Fruit fly (Drosophila melanogaster): Measurements from ENCODE around the gene CG31789.

dm6 chr2L:18599152-18599551 lies 6.6 kb upstream of the CG31789 start:
- TF ChIP-seq CG8478 (optimal IDR thresholded peaks at IDR 0.05) (no peak), CTCF (optimal IDR thresholded peaks at IDR 0.05) (no peak)
